Worm (Caenorhabditis elegans) whole organism, midembryonic: Measurements from ENCODE around the gene kin-4.

ENCODE experiments used
- T22C8.4 ChIP-seq: fragments of 200-800 bp; sonication (Bioruptor generic); IDR thresholded peaks from 2 replicates; pipeline ENCODE4 v1.3.6; 2022; ENCODE audit warnings: missing genetic modification characterization, missing compliant biosample characterization
- cog-1 ChIP-seq: sonication (generic microtip); optimal IDR thresholded peaks from 2 replicates; lab custom pipeline; 2016; ENCODE audit warnings: missing genetic modification characterization, missing compliant biosample characterization
- flt-1 ChIP-seq: fragments of 200-800 bp; sonication (Bioruptor generic); IDR thresholded peaks from 2 replicates; pipeline ENCODE4 v1.3.6; 2022; ENCODE audit warnings: missing genetic modification characterization, missing compliant biosample characterization
- klf-2 ChIP-seq: fragments of 200-800 bp; sonication (Bioruptor generic); conservative IDR thresholded peaks from 2 replicates; pipeline ENCODE4 v1.3.6; 2022; ENCODE audit warnings: missing genetic modification reagents, missing genetic modification characterization, missing compliant biosample characterization
- med-1 ChIP-seq: sonication (generic microtip); optimal IDR thresholded peaks from 2 replicates; lab custom pipeline; 2017; ENCODE audit warnings: missing genetic modification characterization, mild to moderate bottlenecking, missing compliant biosample characterization, antibody characterized with exemption, missing genetic modification reagents; ENCODE audit not compliant: insufficient read depth
- ref-1 ChIP-seq: fragments of 200-800 bp; sonication (Bioruptor generic); conservative IDR thresholded peaks from 2 replicates; pipeline ENCODE4 v1.3.6; 2022; ENCODE audit warnings: missing genetic modification reagents, missing genetic modification characterization, missing compliant biosample characterization
- ztf-29 ChIP-seq: fragments of 200-800 bp; sonication (Bioruptor generic); IDR thresholded peaks from 2 replicates; pipeline ENCODE4 v1.3.6; 2022; ENCODE audit warnings: missing genetic modification reagents, missing genetic modification characterization, missing compliant biosample characterization

DNA sequence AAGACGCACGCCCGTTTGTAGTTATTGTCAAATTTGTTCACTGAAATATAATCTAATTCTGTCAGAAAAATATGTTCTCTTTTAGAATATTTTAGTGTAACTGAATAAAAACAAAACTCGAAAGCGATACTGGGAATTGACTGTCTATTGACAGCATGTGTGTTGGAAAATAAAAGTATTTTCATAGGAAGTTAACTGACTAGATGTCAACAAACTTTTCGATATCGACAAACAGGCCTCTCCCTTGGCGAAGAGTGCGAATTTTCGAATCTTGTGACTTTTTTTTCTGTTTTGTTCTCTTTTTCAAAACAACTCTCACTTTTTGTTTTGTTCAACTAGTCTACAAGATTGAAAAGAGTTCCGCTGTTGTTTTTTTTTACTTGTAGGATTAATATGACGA, 12.7 kb downstream of the kin-4 start:
- TF ChIP-seq klf-2 (no peak), med-1 (GFP tag; lab: Kevin White, UChicago) (no peak), flt-1 (no peak), cog-1 (tag; lab: Kevin White, UChicago) (no peak), T22C8.4 (GFP tag; lab: Robert Waterston, UW) (no peak), ztf-29 (GFP tag; lab: Robert Waterston, UW) (no peak), ref-1 (GFP tag; lab: Robert Waterston, UW) (no peak)
